Fruit fly (Drosophila melanogaster): ENCODE data around the gene CG18302.
A peak's percentile ranks its signal among the peaks of the same experiment; 100 is the strongest.

Gene CG18302

DNA sequence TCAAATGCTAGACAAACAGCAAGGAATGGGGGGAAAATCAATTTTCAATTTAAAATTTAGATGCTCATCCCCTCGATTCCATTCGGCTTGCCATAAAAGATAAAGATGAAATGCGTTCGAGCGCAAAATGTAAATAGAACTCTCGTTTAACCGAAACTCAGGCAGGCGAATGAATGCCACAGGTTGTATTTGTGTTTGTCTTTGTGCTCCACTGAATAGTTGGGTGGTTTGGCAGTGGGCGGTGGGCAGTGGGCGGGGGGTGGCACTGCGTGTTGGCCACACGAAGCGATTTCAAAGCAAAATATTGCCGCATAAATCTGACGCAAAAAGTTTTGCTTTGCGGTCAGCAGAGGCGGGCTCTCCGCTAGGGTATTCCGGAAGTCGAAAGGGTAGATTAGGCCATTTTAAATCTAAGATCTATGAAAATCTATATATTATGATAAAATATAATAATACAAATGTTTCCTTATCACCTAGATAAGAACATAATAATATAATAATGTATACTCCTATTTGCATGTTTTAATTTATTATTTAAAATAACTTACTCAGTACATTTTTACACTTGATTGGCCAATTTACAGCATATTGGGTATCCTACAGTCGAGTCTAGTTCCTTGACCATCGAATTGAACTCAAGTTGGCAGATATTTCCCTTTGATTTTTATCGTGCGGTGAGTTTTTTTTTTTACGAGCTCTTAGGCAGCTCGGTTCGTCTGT is 11.8 kb upstream of the CG18302 start:
- TF ChIP-seq CG32264 (GFP tag; optimal IDR thresholded peaks at IDR 0.05), result no peak
- no peak for TF ChIP-seq woc (GFP tag; optimal IDR thresholded peaks at IDR 0.05)
- TF ChIP-seq foxo (GFP tag; optimal IDR thresholded peaks at IDR 0.05), result no peak
- no peak for TF ChIP-seq h (GFP tag; optimal IDR thresholded peaks at IDR 0.05)
- TF ChIP-seq usp (GFP tag; optimal IDR thresholded peaks at IDR 0.05), result no peak
- TF ChIP-seq Dfd (GFP tag; optimal IDR thresholded peaks at IDR 0.05), result no peak
- no peak for TF ChIP-seq lola (GFP tag; optimal IDR thresholded peaks at IDR 0.05)
- TF ChIP-seq Myc (optimal IDR thresholded peaks at IDR 0.05), result no peak
- no peak for TF ChIP-seq N (GFP tag; optimal IDR thresholded peaks at IDR 0.05)
- no peak for TF ChIP-seq fru (GFP tag; optimal IDR thresholded peaks at IDR 0.05)
- TF ChIP-seq CrebA (GFP tag; optimal IDR thresholded peaks at IDR 0.05; ENCODE audit: borderline replicate concordance), result no peak
- no peak for TF ChIP-seq Hr83 (GFP tag; optimal IDR thresholded peaks at IDR 0.05; ENCODE audit: poor library complexity, severe bottlenecking)
- no peak for TF ChIP-seq Abd-B (GFP tag; optimal IDR thresholded peaks at IDR 0.05)
- no peak for TF ChIP-seq br (GFP tag; optimal IDR thresholded peaks at IDR 0.05)
- no peak for TF ChIP-seq Vsx2 (GFP tag; optimal IDR thresholded peaks at IDR 0.05; ENCODE audit: partially characterized antibody)
- no peak for TF ChIP-seq tai (GFP tag; optimal IDR thresholded peaks at IDR 0.05)
- TF ChIP-seq brk (GFP tag; optimal IDR thresholded peaks at IDR 0.05), result no peak
- no peak for TF ChIP-seq Hnf4 (GFP tag; optimal IDR thresholded peaks at IDR 0.05)
- TF ChIP-seq Hr78 (GFP tag; optimal IDR thresholded peaks at IDR 0.05), result no peak

DNA sequence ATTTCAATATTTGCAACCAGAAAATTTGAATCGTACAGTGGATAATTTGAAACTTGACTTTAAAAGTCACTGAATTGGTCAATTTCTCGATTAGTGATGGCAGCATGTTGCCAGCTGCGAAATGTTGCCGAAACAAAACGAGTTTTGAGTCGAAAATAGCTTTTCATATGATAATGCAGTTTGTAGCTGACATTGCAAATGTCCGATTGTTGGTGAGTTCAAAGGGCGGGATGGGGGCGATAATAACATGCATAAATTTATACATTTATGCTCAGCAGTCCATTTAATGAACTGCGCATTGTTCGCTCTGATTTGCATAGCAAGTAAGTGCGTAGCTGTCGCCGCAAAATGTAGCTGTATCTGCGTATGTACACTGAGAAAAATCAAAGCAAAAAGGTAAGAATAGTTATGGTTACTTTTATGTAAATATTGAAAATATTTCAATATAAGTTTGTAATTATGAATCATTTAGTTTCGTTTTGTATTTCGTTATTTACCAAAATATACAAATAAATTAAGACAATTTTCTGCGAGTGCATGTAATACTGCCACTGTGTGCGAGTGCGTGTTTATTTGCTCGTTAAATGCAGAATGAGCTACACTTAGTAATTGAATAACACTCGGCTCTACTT is 7.1 kb upstream of the CG18302 start, which contains the start of gene Lip4:
Gene Lip4, plus strand, starts transcription at position 620 of the 632 bp plus-strand sequence.
- TF ChIP-seq Jra (GFP tag; optimal IDR thresholded peaks at IDR 0.05) (peak; percentile 5), Myc (optimal IDR thresholded peaks at IDR 0.05) (no peak), usp (GFP tag; optimal IDR thresholded peaks at IDR 0.05) (no peak), h (GFP tag; optimal IDR thresholded peaks at IDR 0.05) (peak; percentile 44), jim (GFP tag; optimal IDR thresholded peaks at IDR 0.05) (no peak), Hnf4 (GFP tag; optimal IDR thresholded peaks at IDR 0.05) (peak; percentile 23), Dfd (GFP tag; optimal IDR thresholded peaks at IDR 0.05) (peak; percentile 11), dl (GFP tag; optimal IDR thresholded peaks at IDR 0.05; ENCODE audit: insufficient read depth in 1 of 2, partially characterized antibody in 2 of 2) (no peak), sage (GFP tag; optimal IDR thresholded peaks at IDR 0.05) (no peak), Hr78 (GFP tag; optimal IDR thresholded peaks at IDR 0.05) (no peak), CG9705 (GFP tag; optimal IDR thresholded peaks at IDR 0.05) (no peak), Hr83 (GFP tag; optimal IDR thresholded peaks at IDR 0.05; ENCODE audit: poor library complexity, severe bottlenecking) (no peak), lola (GFP tag; optimal IDR thresholded peaks at IDR 0.05) (no peak), GATAd (GFP tag; optimal IDR thresholded peaks at IDR 0.05) (no peak), ey (GFP tag; optimal IDR thresholded peaks at IDR 0.05) (peak; percentile 20), CrebA (GFP tag; optimal IDR thresholded peaks at IDR 0.05; ENCODE audit: borderline replicate concordance) (no peak), Rel (GFP tag; optimal IDR thresholded peaks at IDR 0.05) (no peak), Rel (tag; optimal IDR thresholded peaks at IDR 0.05) (no peak), rgr (GFP tag; optimal IDR thresholded peaks at IDR 0.05) (peak; percentile 45), fru (GFP tag; optimal IDR thresholded peaks at IDR 0.05) (peak; percentile 63), N (GFP tag; optimal IDR thresholded peaks at IDR 0.05) (no peak), brk (GFP tag; optimal IDR thresholded peaks at IDR 0.05) (no peak), Mio (GFP tag; optimal IDR thresholded peaks at IDR 0.05) (no peak), Vsx2 (GFP tag; optimal IDR thresholded peaks at IDR 0.05; ENCODE audit: partially characterized antibody) (no peak), sv (GFP tag; optimal IDR thresholded peaks at IDR 0.05) (peak; percentile 61), psq (GFP tag; optimal IDR thresholded peaks at IDR 0.05) (peak; percentile 37), dmrt93B (GFP tag; optimal IDR thresholded peaks at IDR 0.05) (peak; percentile 11), Abd-B (GFP tag; optimal IDR thresholded peaks at IDR 0.05) (no peak), OdsH (GFP tag; optimal IDR thresholded peaks at IDR 0.05) (peak; percentile 46), Sp1 (GFP tag; optimal IDR thresholded peaks at IDR 0.05) (peak; percentile 42), HLH106 (tag; optimal IDR thresholded peaks at IDR 0.05) (peak; percentile 58), dsf (GFP tag; optimal IDR thresholded peaks at IDR 0.05; ENCODE audit: borderline replicate concordance) (no peak), woc (GFP tag; optimal IDR thresholded peaks at IDR 0.05) (no peak), pan (optimal IDR thresholded peaks at IDR 0.05) (no peak), Dif (GFP tag; optimal IDR thresholded peaks at IDR 0.05; ENCODE audit: partially characterized antibody) (no peak), br (GFP tag; optimal IDR thresholded peaks at IDR 0.05) (peak; percentile 22), tai (GFP tag; optimal IDR thresholded peaks at IDR 0.05) (no peak), CG32264 (GFP tag; optimal IDR thresholded peaks at IDR 0.05) (no peak), foxo (GFP tag; optimal IDR thresholded peaks at IDR 0.05) (peak in 1 of 2 experiments; percentile 62)

All from whole organism, wandering third instar larva.